In genomic region chr3L:9377198-9378035, dm6 we compare ENCODE assay signal across 1 fruit fly cellular context.
TF ChIP-seq lines count a peak whose summit lies in the region.

Hsp26 (minus strand) TSS chr3L:9377427.

TF ChIP-seq in whole organism, embryonic, 481 proteins besides CTCF, POLR2A, EP300 and RAD21 (continued from another document):
- TF ChIP-seq CG42726 (GFP tag; IDR thresholded peaks at IDR 0.05; lab: Robert Waterston, UW; ENCODE audit: partially characterized antibody) (no peak), CG13894 (tag; optimal IDR thresholded peaks at IDR 0.05; lab: Kevin White, UChicago) (peak; percentile 19), CG9876 (GFP tag; optimal IDR thresholded peaks at IDR 0.05; lab: Kevin White, UChicago) (peak; percentile 74), CG3838 (GFP tag; optimal IDR thresholded peaks at IDR 0.05; lab: Kevin White, UChicago) (peak; percentile 34), CG2202 (tag; optimal IDR thresholded peaks at IDR 0.05; lab: Kevin White, UChicago) (peak; percentile 80), Jarid2 (GFP tag; optimal IDR thresholded peaks at IDR 0.05; lab: Kevin White, UChicago) (peak; percentile 75), CG9797 (GFP tag; optimal IDR thresholded peaks at IDR 0.05; lab: Kevin White, UChicago) (no peak), CG10431 (GFP tag; optimal IDR thresholded peaks at IDR 0.05; lab: Kevin White, UChicago) (no peak), Dip2 (GFP tag; IDR thresholded peaks at IDR 0.05; lab: Robert Waterston, UW) (no peak), CG7786 (GFP tag; optimal IDR thresholded peaks at IDR 0.05; lab: Kevin White, UChicago) (peak; percentile 83), CG11085 (GFP tag; IDR thresholded peaks at IDR 0.05; lab: Robert Waterston, UW) (0 out of 2 replicates have a peak, but pooled peaks have one; percentile 23), tll (GFP tag; optimal IDR thresholded peaks at IDR 0.05; lab: Kevin White, UChicago) (no peak), caup (GFP tag; optimal IDR thresholded peaks at IDR 0.05; lab: Kevin White, UChicago; ENCODE audit: severe bottlenecking) (peak; percentile 83), fd64A (GFP tag; optimal IDR thresholded peaks at IDR 0.05; lab: Kevin White, UChicago) (no peak), eve (GFP tag; optimal IDR thresholded peaks at IDR 0.05; lab: Kevin White, UChicago) (no peak), pnt (GFP tag; optimal IDR thresholded peaks at IDR 0.05; lab: Kevin White, UChicago) (peak; percentile 85), klu (GFP tag; IDR thresholded peaks at IDR 0.05; lab: Robert Waterston, UW) (no peak; the same call in 1 of the 2 replicates), Side (GFP tag; optimal IDR thresholded peaks at IDR 0.05; lab: Kevin White, UChicago) (peak; percentile 90), dan (GFP tag; IDR thresholded peaks at IDR 0.05; lab: Robert Waterston, UW) (no peak), Oaz (GFP tag; IDR thresholded peaks at IDR 0.05; lab: Robert Waterston, UW) (peak; percentile 53; the same call in 1 of the 2 replicates), CG3407 (GFP tag; optimal IDR thresholded peaks at IDR 0.05; lab: Kevin White, UChicago) (peak; percentile 78), CG33213 (GFP tag; optimal IDR thresholded peaks at IDR 0.05; lab: Kevin White, UChicago) (peak; percentile 72), Eip74EF (GFP tag; optimal IDR thresholded peaks at IDR 0.05; lab: Kevin White, UChicago) (peak in 1 of 2 experiments; percentile 80), Hr51 (GFP tag; optimal IDR thresholded peaks at IDR 0.05; lab: Kevin White, UChicago) (peak; percentile 48 to 89), stc (GFP tag; IDR thresholded peaks at IDR 0.05; lab: Robert Waterston, UW) (peak; percentile 92), so (GFP tag; IDR thresholded peaks at IDR 0.05; lab: Robert Waterston, UW) (peak; percentile 92), CG11398 (GFP tag; optimal IDR thresholded peaks at IDR 0.05; lab: Kevin White, UChicago) (peak; percentile 78), CG10959 (GFP tag; IDR thresholded peaks at IDR 0.05; lab: Robert Waterston, UW) (no peak; the same call in 1 of the 2 replicates), ken (GFP tag; IDR thresholded peaks at IDR 0.05; lab: Robert Waterston, UW) (peak; percentile 85), CG3163 (GFP tag; optimal IDR thresholded peaks at IDR 0.05; lab: Kevin White, UChicago) (peak; percentile 96), h (optimal IDR thresholded peaks at IDR 0.05; lab: Kevin White, UChicago) (no peak), NK7.1 (GFP tag; optimal IDR thresholded peaks at IDR 0.05; lab: Kevin White, UChicago) (peak; percentile 70), Sox102F (GFP tag; optimal IDR thresholded peaks at IDR 0.05; lab: Kevin White, UChicago) (peak; percentile 90), CG2712 (tag; optimal IDR thresholded peaks at IDR 0.05; lab: Kevin White, UChicago) (peak; percentile 89), sisA (GFP tag; IDR thresholded peaks at IDR 0.05; lab: Robert Waterston, UW) (peak; percentile 74), Opbp (GFP tag; IDR thresholded peaks at IDR 0.05; lab: Robert Waterston, UW; ENCODE audit: partially characterized antibody) (no peak), prd (optimal IDR thresholded peaks at IDR 0.05; lab: Kevin White, UChicago) (no peak), prd (GFP tag; IDR thresholded peaks at IDR 0.05; lab: Robert Waterston, UW) (peak; percentile 79), Sox100B (GFP tag; optimal IDR thresholded peaks at IDR 0.05; lab: Kevin White, UChicago) (peak; percentile 67), HLH54F (GFP tag; optimal IDR thresholded peaks at IDR 0.05; lab: Kevin White, UChicago) (peak; percentile 82), cato (GFP tag; optimal IDR thresholded peaks at IDR 0.05; lab: Kevin White, UChicago; ENCODE audit: borderline replicate concordance) (peak; percentile 75), da (GFP tag; optimal IDR thresholded peaks at IDR 0.05; lab: Kevin White, UChicago) (no peak), Gsc (GFP tag; IDR thresholded peaks at IDR 0.05; lab: Robert Waterston, UW) (no peak), Stat92E (GFP tag; optimal IDR thresholded peaks at IDR 0.05; lab: Kevin White, UChicago) (peak in 1 of 3 experiments; percentile 59), CG11696 (GFP tag; IDR thresholded peaks at IDR 0.05; lab: Robert Waterston, UW) (peak; percentile 65), Sin3A (optimal IDR thresholded peaks at IDR 0.05; lab: Kevin White, UChicago) (no peak), CG14050 (GFP tag; IDR thresholded peaks at IDR 0.05; lab: Robert Waterston, UW) (peak; percentile 86), Mad (GFP tag; optimal IDR thresholded peaks at IDR 0.05; lab: Kevin White, UChicago) (peak; percentile 61), CG31441 (GFP tag; IDR thresholded peaks at IDR 0.05; lab: Robert Waterston, UW) (peak; percentile 88), CG5245 (GFP tag; optimal IDR thresholded peaks at IDR 0.05; lab: Kevin White, UChicago) (peak; percentile 49), Hmr (GFP tag; optimal IDR thresholded peaks at IDR 0.05; lab: Kevin White, UChicago) (peak; percentile 86), MBD-R2 (GFP tag; IDR thresholded peaks at IDR 0.05; lab: Robert Waterston, UW) (peak; percentile 42; the same call in 1 of the 2 replicates), Nf-YB (GFP tag; optimal IDR thresholded peaks at IDR 0.05; lab: Kevin White, UChicago) (peak; percentile 63), CG18011 (GFP tag; optimal IDR thresholded peaks at IDR 0.05; lab: Kevin White, UChicago) (peak; percentile 62), CrebB (tag; optimal IDR thresholded peaks at IDR 0.05; lab: Kevin White, UChicago) (peak; percentile 71), CG30431 (GFP tag; optimal IDR thresholded peaks at IDR 0.05; lab: Kevin White, UChicago) (peak; percentile 18), Optix (GFP tag; IDR thresholded peaks at IDR 0.05; lab: Robert Waterston, UW) (peak; percentile 23; the same call in 1 of the 3 replicates), amos (GFP tag; IDR thresholded peaks at IDR 0.05; lab: Robert Waterston, UW; ENCODE audit: partially characterized antibody) (no peak), CG18476 (GFP tag; optimal IDR thresholded peaks at IDR 0.05; lab: Kevin White, UChicago) (peak; percentile 74), CG18262 (tag; optimal IDR thresholded peaks at IDR 0.05; lab: Kevin White, UChicago) (peak; percentile 86), seq (GFP tag; IDR thresholded peaks at IDR 0.05; lab: Robert Waterston, UW) (peak; percentile 88), unc-4 (GFP tag; IDR thresholded peaks at IDR 0.05; lab: Robert Waterston, UW; ENCODE audit: partially characterized antibody) (0 out of 2 replicates have a peak, but pooled peaks have one; percentile 17), CG11456 (GFP tag; IDR thresholded peaks at IDR 0.05; lab: Robert Waterston, UW) (peak; percentile 61; the same call in 1 of the 3 replicates), pan (optimal IDR thresholded peaks at IDR 0.05; lab: Kevin White, UChicago) (no peak), pan (GFP tag; optimal IDR thresholded peaks at IDR 0.05 in 1 of 2, IDR thresholded peaks at IDR 0.05 in 1 of 2) (peak in 1 of 2 experiments; percentile 89), sug (tag; optimal IDR thresholded peaks at IDR 0.05; lab: Kevin White, UChicago) (peak; percentile 53), gcm2 (GFP tag; optimal IDR thresholded peaks at IDR 0.05; lab: Kevin White, UChicago) (peak; percentile 58), org-1 (GFP tag; optimal IDR thresholded peaks at IDR 0.05; lab: Kevin White, UChicago) (peak; percentile 70), CG17328 (GFP tag; IDR thresholded peaks at IDR 0.05; lab: Robert Waterston, UW) (peak; percentile 91), nerfin-1 (tag; optimal IDR thresholded peaks at IDR 0.05; lab: Kevin White, UChicago) (peak; percentile 70), Dp (GFP tag; optimal IDR thresholded peaks at IDR 0.05; lab: Kevin White, UChicago) (no peak), Atf3 (GFP tag; optimal IDR thresholded peaks at IDR 0.05; lab: Kevin White, UChicago) (peak; percentile 80), CG15601 (tag; optimal IDR thresholded peaks at IDR 0.05; lab: Kevin White, UChicago) (peak; percentile 85), CG8924 (tag; optimal IDR thresholded peaks at IDR 0.05; lab: Kevin White, UChicago) (peak; percentile 87), Dref (GFP tag; IDR thresholded peaks at IDR 0.05; lab: Robert Waterston, UW) (no peak), CG6813 (GFP tag; optimal IDR thresholded peaks at IDR 0.05; lab: Kevin White, UChicago) (peak; percentile 78), CG16815 (GFP tag; optimal IDR thresholded peaks at IDR 0.05; lab: Kevin White, UChicago) (peak; percentile 40), ara (GFP tag; IDR thresholded peaks at IDR 0.05; lab: Robert Waterston, UW) (peak; percentile 77), zen (tag; optimal IDR thresholded peaks at IDR 0.05; lab: Kevin White, UChicago) (peak; percentile 24), vnd (GFP tag; IDR thresholded peaks at IDR 0.05; lab: Robert Waterston, UW; ENCODE audit: partially characterized antibody) (no peak), her (GFP tag; optimal IDR thresholded peaks at IDR 0.05; lab: Kevin White, UChicago) (peak; percentile 87), Dll (GFP tag; IDR thresholded peaks at IDR 0.05; lab: Robert Waterston, UW; ENCODE audit: partially characterized antibody) (peak; percentile 30; the same call in 2 of the 4 replicates), CG7745 (tag; optimal IDR thresholded peaks at IDR 0.05; lab: Kevin White, UChicago) (peak; percentile 28), ase (GFP tag; IDR thresholded peaks at IDR 0.05; lab: Robert Waterston, UW) (peak; percentile 78), CG3847 (GFP tag; IDR thresholded peaks at IDR 0.05; lab: Robert Waterston, UW) (peak; percentile 66), ranshi (GFP tag; IDR thresholded peaks at IDR 0.05; lab: Robert Waterston, UW) (peak; percentile 80), CG7928 (GFP tag; optimal IDR thresholded peaks at IDR 0.05; lab: Kevin White, UChicago) (peak; percentile 16), dysf (GFP tag; IDR thresholded peaks at IDR 0.05; lab: Robert Waterston, UW) (peak; percentile 87), CG43689 (GFP tag; IDR thresholded peaks at IDR 0.05; lab: Robert Waterston, UW) (peak; percentile 71), exex (tag; optimal IDR thresholded peaks at IDR 0.05; lab: Kevin White, UChicago) (no peak), zfh1 (GFP tag; IDR thresholded peaks at IDR 0.05; lab: Robert Waterston, UW) (peak; percentile 81), maf-S (GFP tag; optimal IDR thresholded peaks at IDR 0.05; lab: Kevin White, UChicago) (peak; percentile 77), Hsf (GFP tag; optimal IDR thresholded peaks at IDR 0.05; lab: Kevin White, UChicago) (peak; percentile 87), CG31388 (GFP tag; optimal IDR thresholded peaks at IDR 0.05; lab: Kevin White, UChicago) (peak; percentile 21), Hr78 (GFP tag; optimal IDR thresholded peaks at IDR 0.05; lab: Kevin White, UChicago) (peak in 1 of 2 experiments; percentile 64), twi (tag; optimal IDR thresholded peaks at IDR 0.05; lab: Kevin White, UChicago) (peak; percentile 52), insv (GFP tag; optimal IDR thresholded peaks at IDR 0.05; lab: Kevin White, UChicago) (no peak), Taf1 (GFP tag; IDR thresholded peaks at IDR 0.05; lab: Robert Waterston, UW) (peak; percentile 39; the same call in 1 of the 2 replicates), slbo (GFP tag; IDR thresholded peaks at IDR 0.05; lab: Robert Waterston, UW) (peak; percentile 85), CG4707 (GFP tag; optimal IDR thresholded peaks at IDR 0.05; lab: Kevin White, UChicago) (peak; percentile 49), Deaf1 (tag; optimal IDR thresholded peaks at IDR 0.05; lab: Kevin White, UChicago) (peak; percentile 71), CG17829 (tag; optimal IDR thresholded peaks at IDR 0.05; lab: Kevin White, UChicago) (peak; percentile 89), Abd-B (GFP tag; optimal IDR thresholded peaks at IDR 0.05; lab: Kevin White, UChicago) (peak; percentile 37), CG10462 (GFP tag; optimal IDR thresholded peaks at IDR 0.05; lab: Kevin White, UChicago) (peak; percentile 72), Drgx (GFP tag; IDR thresholded peaks at IDR 0.05; lab: Robert Waterston, UW) (peak; percentile 96), CoRest (tag; optimal IDR thresholded peaks at IDR 0.05; lab: Kevin White, UChicago) (peak; percentile 81), pb (GFP tag; optimal IDR thresholded peaks at IDR 0.05; lab: Kevin White, UChicago) (peak; percentile 54), Poxn (GFP tag; IDR thresholded peaks at IDR 0.05; lab: Robert Waterston, UW) (no peak), Usf (GFP tag; optimal IDR thresholded peaks at IDR 0.05; lab: Kevin White, UChicago) (no peak), CG6654 (GFP tag; optimal IDR thresholded peaks at IDR 0.05; lab: Kevin White, UChicago) (peak; percentile 38), dpn (GFP tag; optimal IDR thresholded peaks at IDR 0.05; lab: Kevin White, UChicago) (peak; percentile 87 to 90), CG17802 (tag; optimal IDR thresholded peaks at IDR 0.05; lab: Kevin White, UChicago) (peak; percentile 27), bowl (GFP tag; IDR thresholded peaks at IDR 0.05; lab: Robert Waterston, UW) (peak; percentile 71; the same call in 1 of the 2 replicates), sob (GFP tag; IDR thresholded peaks at IDR 0.05; lab: Robert Waterston, UW) (peak; percentile 82), CG15479 (GFP tag; optimal IDR thresholded peaks at IDR 0.05; lab: Kevin White, UChicago) (no peak), cg (GFP tag; optimal IDR thresholded peaks at IDR 0.05; lab: Kevin White, UChicago) (peak; percentile 89), B-H1 (GFP tag; IDR thresholded peaks at IDR 0.05; lab: Robert Waterston, UW) (peak; percentile 69), CG1024 (GFP tag; IDR thresholded peaks at IDR 0.05; lab: Robert Waterston, UW) (peak; percentile 77), pita (GFP tag; optimal IDR thresholded peaks at IDR 0.05; lab: Kevin White, UChicago) (no peak)
